Worm (Caenorhabditis elegans) whole organism, young adult: ENCODE data around the gene fbxa-137.

Experiments
- F22D6.2 ChIP-seq: sonication (generic microtip); optimal IDR thresholded peaks from 2 replicates; lab custom pipeline; 2016; ENCODE audit warnings: mild to moderate bottlenecking, missing genetic modification characterization, missing compliant biosample characterization
- F52B5.7 ChIP-seq: sonication (generic microtip); optimal IDR thresholded peaks from 2 replicates; lab custom pipeline; 2016; ENCODE audit warnings: mild to moderate bottlenecking, missing genetic modification characterization, missing compliant biosample characterization
- F57C9.4 ChIP-seq: sonication (generic microtip); optimal IDR thresholded peaks from 2 replicates; lab custom pipeline; 2017; ENCODE audit warnings: mild to moderate bottlenecking, missing genetic modification characterization, missing compliant biosample characterization
- K11D2.4 ChIP-seq: fragments of 200-800 bp; sonication (Bioruptor generic); IDR thresholded peaks from 2 replicates; pipeline ENCODE4 v1.3.6; 2022; ENCODE audit warnings: missing genetic modification reagents, missing genetic modification characterization, missing compliant biosample characterization
- K12H6.12 ChIP-seq: fragments of 200-800 bp; sonication (Bioruptor generic); optimal IDR thresholded peaks from 2 replicates; lab custom pipeline; 2018; ENCODE audit warnings: mild to moderate bottlenecking, missing genetic modification characterization, missing compliant biosample characterization
- Y56A3A.18 ChIP-seq: fragments of 200-800 bp; sonication (Bioruptor generic); IDR thresholded peaks from 2 replicates; pipeline ENCODE4 v1.3.6; 2022; ENCODE audit warnings: missing genetic modification reagents, missing genetic modification characterization, missing compliant biosample characterization
- ama-1 ChIP-seq, 3 experiments: fragments of 150-350 bp in 1 of 3; sonication (generic microtip) in 2 of 3; optimal IDR thresholded peaks; 2 replicates each; lab custom pipeline; 2014 to 2018; ENCODE audit warnings: missing biosample characterization in 2 of 3, missing genetic modification characterization in 2 of 3, missing genetic modification reagents in 2 of 3
- attf-3 ChIP-seq: fragments of 200-800 bp; sonication (Bioruptor generic); conservative IDR thresholded peaks from 2 replicates; pipeline ENCODE4 v1.3.6; 2022; ENCODE audit warnings: missing genetic modification reagents, missing genetic modification characterization, missing compliant biosample characterization
- attf-5 ChIP-seq: fragments of 200-800 bp; sonication (Bioruptor generic); optimal IDR thresholded peaks from 2 replicates; lab custom pipeline; 2018; ENCODE audit warnings: mild to moderate bottlenecking, missing genetic modification characterization, missing compliant biosample characterization
- cebp-1 ChIP-seq, 2 experiments: fragments of 200-800 bp in 1 of 2; sonication (Bioruptor generic) in 1 of 2; sonication (generic microtip) in 1 of 2; IDR thresholded peaks in 1 of 2; optimal IDR thresholded peaks in 1 of 2; 2 replicates each; pipeline versions ENCODE4 v1.3.6 to Lab custom; 2017 to 2022; ENCODE audit warnings: missing compliant biosample characterization in 2 of 2, missing genetic modification characterization in 2 of 2, mild to moderate bottlenecking in 1 of 2, missing genetic modification reagents in 1 of 2, moderate library complexity in 1 of 2
- ceh-91 ChIP-seq: fragments of 200-800 bp; sonication (Bioruptor generic); IDR thresholded peaks from 2 replicates; pipeline ENCODE4 v1.3.6; 2022; ENCODE audit warnings: missing genetic modification reagents, missing genetic modification characterization, missing compliant biosample characterization
- dpl-1 ChIP-seq: fragments of 150-350 bp; optimal IDR thresholded peaks from 2 replicates; lab custom pipeline; 2014; ENCODE audit warnings: missing biosample characterization, missing genetic modification reagents, missing genetic modification characterization
- efl-1 ChIP-seq: fragments of 150-350 bp; optimal IDR thresholded peaks from 2 replicates; lab custom pipeline; 2014; ENCODE audit warnings: missing biosample characterization, missing genetic modification reagents, missing genetic modification characterization
- hmg-1.2 ChIP-seq: fragments of 200-800 bp; sonication (Bioruptor generic); IDR thresholded peaks from 2 replicates; pipeline ENCODE4 v1.3.6; 2022; ENCODE audit warnings: missing genetic modification reagents, missing genetic modification characterization, missing compliant biosample characterization
- hmg-20 ChIP-seq: fragments of 200-800 bp; sonication (Bioruptor generic); IDR thresholded peaks from 2 replicates; pipeline ENCODE4 v1.3.6; 2022; ENCODE audit warnings: missing genetic modification reagents, missing genetic modification characterization, missing compliant biosample characterization
- lin-26 ChIP-seq: fragments of 200-800 bp; sonication (Bioruptor generic); IDR thresholded peaks from 2 replicates; pipeline ENCODE4 v1.3.6; 2022; ENCODE audit warnings: missing genetic modification reagents, missing genetic modification characterization, missing compliant biosample characterization
- lir-1 ChIP-seq: fragments of 200-800 bp; sonication (Bioruptor generic); conservative IDR thresholded peaks from 2 replicates; pipeline ENCODE4 v1.3.6; 2022; ENCODE audit warnings: missing genetic modification reagents, missing genetic modification characterization, missing compliant biosample characterization
- madf-6 ChIP-seq: fragments of 200-800 bp; sonication (Bioruptor generic); IDR thresholded peaks from 2 replicates; pipeline ENCODE4 v1.3.6; 2022; ENCODE audit warnings: missing genetic modification reagents, missing genetic modification characterization, missing compliant biosample characterization
- mes-4 ChIP-seq: sonication (generic microtip); optimal IDR thresholded peaks from 2 replicates; lab custom pipeline; 2016; ENCODE audit warnings: missing genotype, missing genetic modification characterization, missing compliant biosample characterization
- mxl-1 ChIP-seq: sonication (generic microtip); optimal IDR thresholded peaks from 2 replicates; lab custom pipeline; 2016; ENCODE audit warnings: missing genetic modification characterization, missing compliant biosample characterization
- nfya-2 ChIP-seq: fragments of 200-800 bp; sonication (Bioruptor generic); IDR thresholded peaks from 2 replicates; pipeline ENCODE4 v1.3.6; 2022; ENCODE audit warnings: missing genetic modification reagents, missing genetic modification characterization, missing compliant biosample characterization
- nhr-120 ChIP-seq: fragments of 200-800 bp; sonication (Bioruptor generic); IDR thresholded peaks from 2 replicates; pipeline ENCODE4 v1.3.6; 2022; ENCODE audit warnings: missing genetic modification characterization, missing compliant biosample characterization
- nhr-179 ChIP-seq: sonication (generic microtip); optimal IDR thresholded peaks from 2 replicates; lab custom pipeline; 2016; ENCODE audit warnings: mild to moderate bottlenecking, missing genetic modification characterization, missing compliant biosample characterization
- nhr-80 ChIP-seq: sonication (generic microtip); optimal IDR thresholded peaks from 2 replicates; lab custom pipeline; 2016; ENCODE audit warnings: missing genetic modification characterization, missing compliant biosample characterization
- pha-4 ChIP-seq: fragments of 150-350 bp; sonication (generic microtip); optimal IDR thresholded peaks from 2 replicates; lab custom pipeline; 2014; ENCODE audit warnings: missing biosample characterization, missing genetic modification reagents, missing genetic modification characterization
- repo-1 ChIP-seq: sonication (generic microtip); optimal IDR thresholded peaks from 2 replicates; lab custom pipeline; 2017; ENCODE audit warnings: mild to moderate bottlenecking, missing genetic modification characterization, missing compliant biosample characterization
- sdz-38 ChIP-seq: sonication (generic microtip); optimal IDR thresholded peaks from 2 replicates; lab custom pipeline; 2016; ENCODE audit warnings: missing genotype, missing genetic modification characterization, missing compliant biosample characterization
- sea-2 ChIP-seq: fragments of 200-800 bp; sonication (Bioruptor generic); IDR thresholded peaks from 2 replicates; pipeline ENCODE4 v1.3.6; 2022; ENCODE audit warnings: missing genetic modification characterization, missing compliant biosample characterization
- tbp1 ChIP-seq: fragments of 200-800 bp; sonication (Bioruptor generic); optimal IDR thresholded peaks from 2 replicates; lab custom pipeline; 2018; ENCODE audit warnings: mild to moderate bottlenecking, missing genetic modification characterization, missing compliant biosample characterization
- unc-62 ChIP-seq: fragments of 150-350 bp; optimal IDR thresholded peaks from 2 replicates; lab custom pipeline; 2014; ENCODE audit warnings: missing biosample characterization, missing genetic modification reagents, missing genetic modification characterization
- zfh-2 ChIP-seq: fragments of 200-800 bp; sonication (Bioruptor generic); conservative IDR thresholded peaks from 2 replicates; pipeline ENCODE4 v1.3.6; 2022; ENCODE audit warnings: missing genetic modification reagents, missing genetic modification characterization, missing compliant biosample characterization
- zim-3 ChIP-seq: sonication (generic microtip); optimal IDR thresholded peaks from 2 replicates; lab custom pipeline; 2017; ENCODE audit warnings: mild to moderate bottlenecking, missing genetic modification characterization, moderate library complexity, missing compliant biosample characterization
- ztf-3 ChIP-seq: fragments of 200-800 bp; sonication (Bioruptor generic); optimal IDR thresholded peaks from 2 replicates; lab custom pipeline; 2018; ENCODE audit warnings: mild to moderate bottlenecking, missing genetic modification characterization, missing compliant biosample characterization
- ztf-6 ChIP-seq: fragments of 200-800 bp; sonication (Bioruptor generic); IDR thresholded peaks from 2 replicates; pipeline ENCODE4 v1.3.6; 2022; ENCODE audit warnings: missing genetic modification reagents, missing genetic modification characterization, missing compliant biosample characterization

Gene fbxa-137

DNA sequence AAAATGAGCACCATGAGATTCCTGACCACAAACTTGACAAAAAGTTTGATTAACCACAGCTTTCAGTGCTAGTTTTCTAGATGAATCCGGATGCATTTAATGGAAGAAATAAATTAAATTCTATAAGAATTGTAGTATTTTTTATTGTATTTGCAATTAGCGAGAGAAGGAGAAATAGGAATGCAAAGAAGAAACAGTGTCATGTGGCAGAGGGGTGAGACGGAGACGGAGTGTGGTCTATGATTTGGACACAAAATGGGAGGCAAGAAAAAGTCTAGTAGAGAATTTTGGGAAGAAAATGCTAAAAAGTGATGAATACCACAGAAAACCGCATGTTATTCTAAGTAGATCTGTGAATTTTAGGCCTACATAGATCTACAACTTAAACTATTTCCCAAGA, 564 bp upstream of the fbxa-137 start, which contains the start of gene nhr-59:
Gene nhr-59, minus strand, starts transcription at position 214 of the 400 bp plus-strand sequence.
- TF ChIP-seq lin-26 (no peak), sea-2 (no peak), ama-1 (optimal IDR thresholded peaks at IDR 0.05; lab: Kevin White, UChicago) (no peak), ama-1 (GFP tag; optimal IDR thresholded peaks at IDR 0.05; lab: Kevin White, UChicago) (no peak), repo-1 (no peak), nhr-80 (tag; lab: Kevin White, UChicago) (peak; percentile 33), K12H6.12 (no peak), madf-6 (GFP tag; lab: Robert Waterston, UW) (no peak), nhr-120 (GFP tag; lab: Robert Waterston, UW) (no peak), unc-62 (no peak)
- TF ChIP-seq, all 124 proteins: peak for 1

DNA sequence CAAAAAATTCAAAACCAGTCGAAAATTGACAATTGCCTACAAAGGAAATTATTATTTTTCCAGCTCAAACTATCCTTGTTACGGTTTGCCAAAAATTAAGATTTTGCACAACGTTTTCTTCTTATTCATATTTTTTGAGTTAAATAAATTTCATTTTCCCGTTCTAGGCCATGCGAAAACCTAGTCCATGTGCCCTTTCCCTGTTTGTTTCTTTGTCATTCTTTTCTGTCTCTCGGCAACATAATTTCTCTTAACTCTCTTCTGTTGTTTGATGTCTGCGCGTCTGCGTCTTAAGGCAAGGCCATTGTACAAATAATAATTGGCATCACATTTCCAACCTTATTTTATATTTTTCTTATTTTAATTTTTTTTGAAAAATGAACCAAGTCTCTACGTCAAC, 2.9 kb downstream of the fbxa-137 start, which contains the start of gene nhr-228:
Gene nhr-228, plus strand, starts transcription at position 261 of the 400 bp plus-strand sequence.
- TF ChIP-seq hmg-1.2 (GFP tag; lab: Robert Waterston, UW) (peak; percentile 70; the same call in 1 of the 2 replicates), ztf-6 (GFP tag; lab: Robert Waterston, UW) (no peak), attf-5 (peak; percentile 66), nhr-80 (tag; lab: Kevin White, UChicago) (peak; percentile 68), cebp-1 (GFP tag; IDR thresholded peaks at IDR 0.05; lab: Robert Waterston, UW) (no peak), cebp-1 (tag; optimal IDR thresholded peaks at IDR 0.05; lab: Kevin White, UChicago) (peak; percentile 35), K12H6.12 (no peak)

DNA sequence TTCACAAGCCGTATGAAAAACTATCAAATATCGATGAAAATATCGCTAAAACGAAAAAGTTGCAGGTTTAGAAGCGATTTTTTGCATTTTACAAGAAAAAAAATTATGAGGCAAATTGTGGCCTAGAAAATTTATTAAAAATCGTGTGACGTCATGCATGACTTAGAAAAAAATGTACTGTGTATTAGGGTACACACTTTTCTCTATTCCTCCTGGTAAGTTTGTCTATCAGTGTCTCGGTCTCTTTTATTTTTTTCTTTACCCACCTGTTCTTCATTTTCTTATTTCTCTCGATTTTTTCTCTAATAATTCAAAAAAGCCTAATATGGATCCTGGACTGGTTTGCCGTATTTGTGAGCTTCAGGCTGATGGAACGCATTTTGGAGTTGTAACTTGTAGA, 6.5 kb downstream of the fbxa-137 start, which contains the start of gene nhr-227:
Gene nhr-227, plus strand, starts transcription at position 326 of the 400 bp plus-strand sequence.
- TF ChIP-seq ztf-3 (GFP tag; lab: Kevin White, UChicago) (no peak), tbp1 (GFP tag; lab: Kevin White, UChicago) (no peak), K11D2.4 (GFP tag; lab: Robert Waterston, UW) (no peak), Y56A3A.18 (GFP tag; lab: Robert Waterston, UW) (no peak), ceh-91 (GFP tag; lab: Robert Waterston, UW) (no peak)

DNA sequence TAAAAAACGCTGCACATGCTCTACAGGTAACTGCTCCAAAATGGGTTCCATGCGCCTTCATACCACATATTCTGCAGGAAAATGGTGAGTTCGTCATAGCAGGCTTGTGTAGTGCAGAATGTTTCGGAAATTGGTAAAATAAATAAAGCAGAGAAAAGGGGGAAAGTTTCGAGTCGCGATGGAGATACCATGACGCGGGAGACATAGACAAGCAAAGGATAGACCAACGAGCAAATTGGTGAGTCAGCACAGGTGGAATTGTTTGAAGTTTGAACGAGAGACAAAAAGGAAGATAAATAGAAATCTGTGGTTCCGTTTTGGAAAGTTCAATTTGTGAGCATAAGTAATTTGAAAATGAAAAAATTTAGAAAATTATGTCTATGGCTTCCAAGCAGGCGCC, 11.7 kb downstream of the fbxa-137 start, which contains the start of gene nhr-225:
Gene nhr-225, minus strand, starts transcription at position 146 of the 400 bp plus-strand sequence.
- no peak for TF ChIP-seq hmg-20 (GFP tag; lab: Robert Waterston, UW)
- no peak for TF ChIP-seq mxl-1 (tag; lab: Kevin White, UChicago)
- no peak for TF ChIP-seq zfh-2 (GFP tag; lab: Robert Waterston, UW)
- no peak for TF ChIP-seq F57C9.4 (tag; lab: Kevin White, UChicago)
- TF ChIP-seq F22D6.2 (tag; lab: Kevin White, UChicago), result no peak
- TF ChIP-seq nfya-2 (GFP tag; lab: Robert Waterston, UW), result no peak
- no peak for TF ChIP-seq efl-1 (GFP tag; lab: Kevin White, UChicago)
- TF ChIP-seq attf-3 (GFP tag; lab: Robert Waterston, UW), result no peak
- TF ChIP-seq zim-3 (tag; lab: Kevin White, UChicago), result no peak
- TF ChIP-seq dpl-1 (GFP tag; lab: Kevin White, UChicago), result no peak
- no peak for TF ChIP-seq nhr-179 (tag; lab: Kevin White, UChicago)
- no peak for TF ChIP-seq sdz-38 (tag; lab: Kevin White, UChicago)
- no peak for TF ChIP-seq tbp1 (GFP tag; lab: Kevin White, UChicago)
- TF ChIP-seq mes-4 (tag; lab: Kevin White, UChicago), result no peak
- no peak for TF ChIP-seq F52B5.7 (tag; lab: Kevin White, UChicago)
- TF ChIP-seq, all 124 proteins: peak for 0

DNA sequence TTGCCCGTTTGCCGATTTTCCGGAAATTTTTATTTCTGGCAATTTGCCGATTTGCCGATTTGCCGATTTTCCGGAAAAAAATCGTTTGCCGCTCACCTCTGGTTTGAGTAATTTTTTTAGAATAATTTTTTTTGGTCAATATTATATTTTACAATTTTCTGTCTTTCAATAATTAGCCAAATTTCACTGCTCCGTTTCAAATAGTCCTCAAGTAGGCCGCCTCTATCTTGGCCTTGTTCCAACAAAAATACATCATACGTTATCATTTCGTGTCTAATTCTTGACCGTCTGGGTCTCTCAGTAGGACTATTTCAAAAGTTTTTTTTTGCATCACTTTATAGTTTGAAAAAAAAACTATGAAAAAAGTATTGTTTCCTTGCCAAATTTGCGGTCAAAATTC, 13.6 kb downstream of the fbxa-137 start, which contains the start of gene nhr-115:
Gene nhr-115, plus strand, starts transcription at position 301 of the 400 bp plus-strand sequence.
- TF ChIP-seq lir-1 (GFP tag; lab: Robert Waterston, UW), result no peak
- no peak for TF ChIP-seq pha-4 (tag; lab: Kevin White, UChicago)
- peak; percentile 29 for TF ChIP-seq nhr-80 (tag; lab: Kevin White, UChicago)
- TF ChIP-seq, all 124 proteins: peak for 1
